Fruit fly (Drosophila melanogaster) whole organism, embryonic: ENCODE results near the gene lectin-37Db.

Source experiments
- Bdp1 ChIP-seq: fragments of 200-800 bp; sonication (Bioruptor generic); optimal IDR thresholded peaks from 3 replicates; lab custom pipeline; 2016; ENCODE audit warnings: missing biosample characterization, missing genetic modification characterization
- CG10565 ChIP-seq: fragments of 200-800 bp; sonication (Bioruptor generic); optimal IDR thresholded peaks from 3 replicates; lab custom pipeline; 2016; ENCODE audit warnings: missing biosample characterization, mild to moderate bottlenecking, missing genetic modification characterization
- CG10979 ChIP-seq: fragments of 200-800 bp; sonication (Bioruptor generic); optimal IDR thresholded peaks from 2 replicates; lab custom pipeline; 2018; ENCODE audit warnings: missing biosample characterization, mild to moderate bottlenecking, missing genetic modification characterization, moderate library complexity
- CG11504 ChIP-seq: fragments of 200-800 bp; sonication (Bioruptor generic); optimal IDR thresholded peaks from 3 replicates; lab custom pipeline; 2019; ENCODE audit warnings: missing biosample characterization, mild to moderate bottlenecking, missing genetic modification characterization, moderate library complexity
- CG12659 ChIP-seq: fragments of 200-800 bp; sonication (Bioruptor generic); optimal IDR thresholded peaks from 3 replicates; lab custom pipeline; 2017; ENCODE audit warnings: mild to moderate bottlenecking, missing biosample characterization, missing genetic modification reagents, missing genetic modification characterization
- CG15269 ChIP-seq: fragments of 200-800 bp; sonication (Bioruptor generic); optimal IDR thresholded peaks from 2 replicates; lab custom pipeline; 2018; ENCODE audit warnings: missing biosample characterization, mild to moderate bottlenecking, missing genetic modification characterization, moderate library complexity
- CG1603 ChIP-seq: fragments of 200-800 bp; sonication (Bioruptor generic); optimal IDR thresholded peaks from 2 replicates; lab custom pipeline; 2019; ENCODE audit warnings: missing biosample characterization, mild to moderate bottlenecking, missing genetic modification characterization, moderate library complexity
- CG16813 ChIP-seq: fragments of 200-800 bp; sonication (Bioruptor generic); IDR thresholded peaks from 3 replicates; pipeline ENCODE4 v1.3.6; 2022; ENCODE audit warnings: missing biosample characterization, missing genetic modification characterization; ENCODE audit not compliant: partially characterized antibody
- CG2199 ChIP-seq: fragments of 200-800 bp; sonication (Bioruptor generic); IDR thresholded peaks from 3 replicates; pipeline ENCODE4 v1.3.6; 2022; ENCODE audit warnings: missing biosample characterization, missing genetic modification characterization
- CG30020 ChIP-seq: fragments of 200-800 bp; optimal IDR thresholded peaks from 2 replicates; lab custom pipeline; 2019; ENCODE audit warnings: missing biosample characterization, mild to moderate bottlenecking, missing genetic modification characterization, moderate library complexity
- CG3726 ChIP-seq: fragments of 200-800 bp; sonication (Bioruptor generic); IDR thresholded peaks from 3 replicates; pipeline ENCODE4, ENCODE4 v1.3.6; 2022; ENCODE audit warnings: missing biosample characterization, missing genetic modification characterization
- CG4730 ChIP-seq: fragments of 200-800 bp; sonication (Bioruptor generic); IDR thresholded peaks from 2 replicates; pipeline ENCODE4 v1.3.6; 2022; ENCODE audit warnings: missing biosample characterization, missing genetic modification characterization
- CG5953 ChIP-seq: fragments of 200-800 bp; sonication (Bioruptor generic); IDR thresholded peaks from 2 replicates; pipeline ENCODE4 v1.3.6; 2022; ENCODE audit warnings: missing biosample characterization, missing genetic modification characterization
- CG6254 ChIP-seq: fragments of 200-800 bp; sonication (Bioruptor generic); optimal IDR thresholded peaks from 3 replicates; lab custom pipeline; 2017; ENCODE audit warnings: mild to moderate bottlenecking, missing biosample characterization, missing genetic modification reagents, missing genetic modification characterization
- CG6689 ChIP-seq: fragments of 200-800 bp; sonication (Bioruptor generic); IDR thresholded peaks from 2 replicates; pipeline ENCODE4 v1.3.6; 2022; ENCODE audit warnings: missing biosample characterization, missing genetic modification characterization
- CG7357 ChIP-seq: fragments of 200-800 bp; sonication (Bioruptor generic); IDR thresholded peaks from 3 replicates; pipeline ENCODE4 v1.3.6; 2022; ENCODE audit warnings: missing biosample characterization, missing genetic modification characterization
- CG8089 ChIP-seq: fragments of 200-800 bp; sonication (Bioruptor generic); optimal IDR thresholded peaks from 3 replicates; lab custom pipeline; 2016; ENCODE audit warnings: missing biosample characterization, missing genetic modification characterization
- CG9817 ChIP-seq: fragments of 200-800 bp; sonication (Bioruptor generic); optimal IDR thresholded peaks from 2 replicates; lab custom pipeline; 2018; ENCODE audit warnings: missing biosample characterization, mild to moderate bottlenecking, missing genetic modification characterization, moderate library complexity
- Chrac-16 ChIP-seq: fragments of 200-800 bp; sonication (Bioruptor generic); optimal IDR thresholded peaks from 3 replicates; lab custom pipeline; 2016; ENCODE audit warnings: missing biosample characterization, missing genetic modification characterization
- CkIIα-i1 ChIP-seq: fragments of 200-800 bp; sonication (Bioruptor generic); IDR thresholded peaks from 2 replicates; pipeline ENCODE4 v1.3.6; 2022; ENCODE audit warnings: missing biosample characterization, missing genetic modification characterization
- D ChIP-seq, 2 experiments: fragments of 200-800 bp in 1 of 2; fragments of >200 bp in 1 of 2; sonication (Bioruptor generic) in 1 of 2; optimal IDR thresholded peaks; 2 replicates in 1 of 2; 3 replicates in 1 of 2; lab custom pipeline; 2017; ENCODE audit warnings: mild to moderate bottlenecking in 1 of 2, missing biosample characterization in 1 of 2, missing genetic modification characterization in 1 of 2, missing genetic modification reagents in 1 of 2
- Drgx ChIP-seq: fragments of 200-800 bp; sonication (Bioruptor generic); IDR thresholded peaks from 2 replicates; pipeline ENCODE4 v1.3.6; 2022; ENCODE audit warnings: missing biosample characterization, missing genetic modification characterization
- E2f1 ChIP-seq: fragments of 200-800 bp; sonication (Bioruptor generic); IDR thresholded peaks from 2 replicates; pipeline ENCODE4 v1.3.6; 2022; ENCODE audit warnings: missing biosample characterization, missing genetic modification characterization
- H2.0 ChIP-seq: fragments of 200-800 bp; sonication (Bioruptor generic); IDR thresholded peaks from 2 replicates; pipeline ENCODE4 v1.3.6; 2022; ENCODE audit warnings: missing biosample characterization, missing genetic modification characterization
- Max ChIP-seq: fragments of 200-800 bp; sonication (Bioruptor generic); optimal IDR thresholded peaks from 2 replicates; lab custom pipeline; 2016; ENCODE audit warnings: missing biosample characterization, mild to moderate bottlenecking, missing genetic modification characterization
- Med ChIP-seq: fragments of 200-800 bp; sonication (Bioruptor generic); peaks from one replicate; lab custom pipeline; 2016; ENCODE audit warnings: missing biosample characterization, missing genetic modification characterization, mild to moderate bottlenecking, inconsistent platforms, moderate library complexity
- ara ChIP-seq: fragments of 200-800 bp; sonication (Bioruptor generic); IDR thresholded peaks from 2 replicates; pipeline ENCODE4 v1.3.6; 2022; ENCODE audit warnings: missing biosample characterization, missing genetic modification characterization
- ase ChIP-seq: fragments of 200-800 bp; sonication (Bioruptor generic); IDR thresholded peaks from 3 replicates; pipeline ENCODE4 v1.3.6; 2022; ENCODE audit warnings: missing biosample characterization, missing genetic modification characterization
- danr ChIP-seq: fragments of 200-800 bp; sonication (Bioruptor generic); IDR thresholded peaks from 2 replicates; pipeline ENCODE4 v1.3.6; 2022; ENCODE audit warnings: missing biosample characterization, missing genetic modification characterization
- dysf ChIP-seq: fragments of 200-800 bp; sonication (Bioruptor generic); IDR thresholded peaks from 3 replicates; pipeline ENCODE4 v1.3.6; 2022; ENCODE audit warnings: missing biosample characterization, missing genetic modification characterization
- exex ChIP-seq: fragments of 200-800 bp; sonication (Bioruptor generic); optimal IDR thresholded peaks from 4 replicates; lab custom pipeline; 2018; ENCODE audit warnings: missing biosample characterization, mild to moderate bottlenecking, missing genetic modification characterization, moderate library complexity
- grau ChIP-seq: fragments of 200-800 bp; optimal IDR thresholded peaks from 3 replicates; lab custom pipeline; 2019; ENCODE audit warnings: missing biosample characterization, mild to moderate bottlenecking, missing genetic modification characterization, moderate library complexity
- her ChIP-seq: fragments of 200-800 bp; sonication (Bioruptor generic); optimal IDR thresholded peaks from 2 replicates; lab custom pipeline; 2016; ENCODE audit warnings: missing biosample characterization, missing genetic modification characterization
- lov ChIP-seq, 2 experiments: fragments of 200-800 bp in 1 of 2; fragments of >200 bp in 1 of 2; sonication (Bioruptor generic) in 1 of 2; IDR thresholded peaks in 1 of 2; optimal IDR thresholded peaks in 1 of 2; 2 replicates in 1 of 2; 3 replicates in 1 of 2; pipeline versions ENCODE4 v1.3.6 to Lab custom; 2017 to 2022; ENCODE audit warnings: missing biosample characterization in 1 of 2, missing genetic modification characterization in 1 of 2
- nerfin-1 ChIP-seq: fragments of 200-800 bp; sonication (Bioruptor generic); optimal IDR thresholded peaks from 3 replicates; lab custom pipeline; 2019; ENCODE audit warnings: missing biosample characterization, mild to moderate bottlenecking, missing genetic modification characterization, moderate library complexity
- onecut ChIP-seq: fragments of 200-800 bp; sonication (Bioruptor generic); IDR thresholded peaks from 2 replicates; pipeline ENCODE4 v1.3.6; 2022; ENCODE audit warnings: missing biosample characterization, missing genetic modification characterization
- pho ChIP-seq: fragments of 200-800 bp; sonication (Bioruptor generic); optimal IDR thresholded peaks from 2 replicates; lab custom pipeline; 2016; ENCODE audit warnings: missing biosample characterization, missing genetic modification characterization
- phol ChIP-seq: fragments of 200-800 bp; sonication (Bioruptor generic); optimal IDR thresholded peaks from 3 replicates; lab custom pipeline; 2018; ENCODE audit warnings: missing biosample characterization, mild to moderate bottlenecking, missing genetic modification characterization, moderate library complexity
- prd ChIP-seq, 3 experiments: fragments of >200 bp in 2 of 3; fragments of 200-800 bp in 1 of 3; sonication (Bioruptor generic) in 1 of 3; optimal IDR thresholded peaks in 2 of 3; IDR thresholded peaks in 1 of 3; 2 replicates in 2 of 3; 3 replicates in 1 of 3; pipeline versions ENCODE4 v1.3.6 to Lab custom; 2017 to 2022; ENCODE audit warnings: missing biosample characterization in 1 of 3, missing genetic modification characterization in 1 of 3
- pum ChIP-seq: fragments of 200-800 bp; sonication (Bioruptor generic); optimal IDR thresholded peaks from 2 replicates; lab custom pipeline; 2016; ENCODE audit warnings: missing biosample characterization, missing genetic modification characterization
- row ChIP-seq: fragments of 200-800 bp; sonication (Bioruptor generic); IDR thresholded peaks from 3 replicates; pipeline ENCODE4 v1.3.6; 2022; ENCODE audit warnings: missing biosample characterization, missing genetic modification characterization
- sd ChIP-seq: fragments of 200-800 bp; sonication (Bioruptor generic); optimal IDR thresholded peaks from 3 replicates; lab custom pipeline; 2018; ENCODE audit warnings: missing biosample characterization, mild to moderate bottlenecking, missing genetic modification characterization, moderate library complexity
- sens ChIP-seq: fragments of 200-800 bp; sonication (Bioruptor generic); peaks from one replicate; lab custom pipeline; 2016; ENCODE audit warnings: missing biosample characterization, missing genetic modification characterization
- slbo ChIP-seq: fragments of 200-800 bp; sonication (Bioruptor generic); IDR thresholded peaks from 2 replicates; pipeline ENCODE4 v1.3.6; 2022; ENCODE audit warnings: missing biosample characterization, missing genetic modification characterization
- sob ChIP-seq: fragments of 200-800 bp; sonication (Bioruptor generic); IDR thresholded peaks from 2 replicates; pipeline ENCODE4 v1.3.6; 2022; ENCODE audit warnings: missing biosample characterization, missing genetic modification characterization
- sr ChIP-seq: fragments of 200-800 bp; sonication (Bioruptor generic); IDR thresholded peaks from 3 replicates; pipeline ENCODE4 v1.3.6; 2022; ENCODE audit warnings: missing biosample characterization, missing genetic modification characterization
- ssp ChIP-seq: fragments of 200-800 bp; sonication (Bioruptor generic); IDR thresholded peaks from 2 replicates; pipeline ENCODE4 v1.3.6; 2022; ENCODE audit warnings: missing biosample characterization, missing genetic modification characterization
- toy ChIP-seq: fragments of 200-800 bp; sonication (Bioruptor generic); IDR thresholded peaks from 2 replicates; pipeline ENCODE4 v1.3.6; 2022; ENCODE audit warnings: missing biosample characterization, missing genetic modification characterization
- vnd ChIP-seq: fragments of 200-800 bp; sonication (Bioruptor generic); IDR thresholded peaks from 3 replicates; pipeline ENCODE4 v1.3.6; 2022; ENCODE audit warnings: missing biosample characterization, missing genetic modification characterization; ENCODE audit not compliant: partially characterized antibody

The lectin-37Db gene

dm6 chr2L:19424307-19424902 is 5.5 kb downstream of the lectin-37Db start:
- TF ChIP-seq CG12659 (no peak), H2.0 (GFP tag; lab: Robert Waterston, UW) (peak; percentile 3; the same call in 1 of the 2 replicates), vnd (0 out of 3 replicates have a peak, but pooled peaks have one; percentile 16), pum (GFP tag; lab: Kevin White, UChicago) (no peak), CG8089 (peak; percentile 12), slbo (GFP tag; lab: Robert Waterston, UW) (peak; percentile 25; the same call in 1 of the 2 replicates), dysf (peak; percentile 13; the same call in 1 of the 3 replicates), Drgx (GFP tag; lab: Robert Waterston, UW) (peak; percentile 8; the same call in 1 of the 2 replicates), sr (GFP tag; lab: Robert Waterston, UW) (peak; percentile 72; the same call in 2 of the 3 replicates), D (optimal IDR thresholded peaks at IDR 0.05; lab: Kevin White, UChicago) (no peak), D (GFP tag; optimal IDR thresholded peaks at IDR 0.05; lab: Kevin White, UChicago) (no peak), CG6254 (GFP tag; lab: Kevin White, UChicago) (no peak), sens (GFP tag; lab: Kevin White, UChicago) (peak; percentile 82), CG6689 (GFP tag; lab: Robert Waterston, UW) (0 out of 2 replicates have a peak, but pooled peaks have one; percentile 8), CG2199 (GFP tag; lab: Robert Waterston, UW) (0 out of 3 replicates have a peak, but pooled peaks have one; percentile 19), nerfin-1 (tag; lab: Kevin White, UChicago) (no peak), grau (tag; lab: Kevin White, UChicago) (peak; percentile 74), phol (tag; lab: Kevin White, UChicago) (no peak), pho (GFP tag; lab: Kevin White, UChicago) (peak; percentile 3), her (GFP tag; lab: Kevin White, UChicago) (no peak), ase (0 out of 3 replicates have a peak, but pooled peaks have one; percentile 20), Chrac-16 (no peak), CG5953 (GFP tag; lab: Robert Waterston, UW) (no peak), CG4730 (no peak), CG9817 (tag; lab: Kevin White, UChicago) (no peak), ssp (GFP tag; lab: Robert Waterston, UW) (0 out of 2 replicates have a peak, but pooled peaks have one; percentile 13), E2f1 (GFP tag; lab: Robert Waterston, UW) (0 out of 2 replicates have a peak, but pooled peaks have one; percentile 20), Bdp1 (GFP tag; lab: Kevin White, UChicago) (no peak), lov (optimal IDR thresholded peaks at IDR 0.05; lab: Kevin White, UChicago) (no peak), lov (GFP tag; IDR thresholded peaks at IDR 0.05; lab: Robert Waterston, UW) (no peak), Max (GFP tag; lab: Kevin White, UChicago) (no peak), ara (GFP tag; lab: Robert Waterston, UW) (0 out of 2 replicates have a peak, but pooled peaks have one; percentile 18), prd (optimal IDR thresholded peaks at IDR 0.05; lab: Kevin White, UChicago) (no peak), prd (GFP tag; IDR thresholded peaks at IDR 0.05; lab: Robert Waterston, UW) (0 out of 3 replicates have a peak, but pooled peaks have one; percentile 9), danr (no peak), CkIIα-i1 (no peak), CG1603 (tag; lab: Kevin White, UChicago) (peak; percentile 5), CG30020 (tag; lab: Kevin White, UChicago) (no peak), row (GFP tag; lab: Robert Waterston, UW) (peak; percentile 13; the same call in 1 of the 3 replicates), sob (0 out of 2 replicates have a peak, but pooled peaks have one; percentile 8)

dm6 chr2L:19425105-19425504 is 6.2 kb downstream of the lectin-37Db start:
- TF ChIP-seq sd (tag; lab: Kevin White, UChicago): peak; percentile 34
- no peak for TF ChIP-seq CG10979 (tag; lab: Kevin White, UChicago)
- TF ChIP-seq CG15269 (tag; lab: Kevin White, UChicago): no peak
- no peak for TF ChIP-seq CG11504 (tag; lab: Kevin White, UChicago)
- TF ChIP-seq toy (GFP tag; lab: Robert Waterston, UW): no peak
- no peak for TF ChIP-seq CG16813 (GFP tag; lab: Robert Waterston, UW)
- TF ChIP-seq Med (GFP tag; lab: Kevin White, UChicago): peak; percentile 61
- TF ChIP-seq danr: no peak
- TF ChIP-seq CG7357 (GFP tag; lab: Robert Waterston, UW): no peak
- no peak for TF ChIP-seq CG3726 (GFP tag; lab: Robert Waterston, UW)
- no peak for TF ChIP-seq onecut (GFP tag; lab: Robert Waterston, UW)
- no peak for TF ChIP-seq CG10565 (GFP tag; lab: Kevin White, UChicago)
- no peak for TF ChIP-seq exex (tag; lab: Kevin White, UChicago)
